Fruit fly (Drosophila melanogaster) whole organism, adult: Measurements from ENCODE around the gene CG11811.

Source experiments
- CG12768 ChIP-seq: fragments of 200-800 bp; sonication (Bioruptor generic); optimal IDR thresholded peaks from 2 replicates; lab custom pipeline; 2017; ENCODE audit warnings: missing biosample characterization, missing genetic modification characterization, mild to moderate bottlenecking, moderate library complexity, missing genetic modification reagents
- CG14711 ChIP-seq: fragments of 200-800 bp; sonication (Bioruptor generic); optimal IDR thresholded peaks from 2 replicates; lab custom pipeline; 2018; ENCODE audit warnings: missing biosample characterization, mild to moderate bottlenecking, missing genetic modification characterization, moderate library complexity
- CG1620 ChIP-seq: fragments of 200-800 bp; sonication (Bioruptor generic); optimal IDR thresholded peaks from 2 replicates; lab custom pipeline; 2016; ENCODE audit warnings: missing biosample characterization, missing genetic modification characterization
- CG5204 ChIP-seq: fragments of 200-800 bp; sonication (Bioruptor generic); optimal IDR thresholded peaks from 2 replicates; lab custom pipeline; 2016; ENCODE audit warnings: missing biosample characterization, missing genetic modification characterization
- CG7045 ChIP-seq: fragments of 200-800 bp; sonication (Bioruptor generic); optimal IDR thresholded peaks from 2 replicates; lab custom pipeline; 2017; ENCODE audit warnings: missing biosample characterization, mild to moderate bottlenecking, missing genetic modification characterization
- CG7101 ChIP-seq: fragments of 200-800 bp; sonication (Bioruptor generic); optimal IDR thresholded peaks from 2 replicates; lab custom pipeline; 2018; ENCODE audit warnings: missing biosample characterization, mild to moderate bottlenecking, missing genetic modification characterization, moderate library complexity
- Mnt ChIP-seq: fragments of 200-800 bp; sonication (Bioruptor generic); optimal IDR thresholded peaks from 2 replicates; lab custom pipeline; 2016; ENCODE audit warnings: missing biosample characterization, mild to moderate bottlenecking, missing genetic modification characterization
- bab1 ChIP-seq: fragments of 200-800 bp; sonication (Bioruptor generic); optimal IDR thresholded peaks from 3 replicates; lab custom pipeline; 2019; ENCODE audit warnings: missing biosample characterization, mild to moderate bottlenecking, missing genetic modification characterization, moderate library complexity
- cic ChIP-seq: fragments of 200-800 bp; sonication (Bioruptor generic); optimal IDR thresholded peaks from 2 replicates; lab custom pipeline; 2017; ENCODE audit warnings: missing biosample characterization, mild to moderate bottlenecking, missing genetic modification characterization, moderate library complexity
- cnc ChIP-seq, 2 experiments: fragments of >200 bp; optimal IDR thresholded peaks; 2 replicates each; lab custom pipeline; 2017
- kay ChIP-seq: fragments of 200-800 bp; sonication (Bioruptor generic); peaks from one replicate; lab custom pipeline; 2016; ENCODE audit warnings: missing biosample characterization, missing genetic modification characterization, borderline replicate concordance
- pad ChIP-seq: fragments of 200-800 bp; sonication (Bioruptor generic); optimal IDR thresholded peaks from 3 replicates; lab custom pipeline; 2017; ENCODE audit warnings: missing biosample characterization, missing genetic modification characterization, mild to moderate bottlenecking, moderate library complexity, missing genetic modification reagents
- toe ChIP-seq: fragments of 200-800 bp; sonication (Bioruptor generic); optimal IDR thresholded peaks from 2 replicates; lab custom pipeline; 2016; ENCODE audit warnings: missing biosample characterization, missing genetic modification characterization

DNA sequence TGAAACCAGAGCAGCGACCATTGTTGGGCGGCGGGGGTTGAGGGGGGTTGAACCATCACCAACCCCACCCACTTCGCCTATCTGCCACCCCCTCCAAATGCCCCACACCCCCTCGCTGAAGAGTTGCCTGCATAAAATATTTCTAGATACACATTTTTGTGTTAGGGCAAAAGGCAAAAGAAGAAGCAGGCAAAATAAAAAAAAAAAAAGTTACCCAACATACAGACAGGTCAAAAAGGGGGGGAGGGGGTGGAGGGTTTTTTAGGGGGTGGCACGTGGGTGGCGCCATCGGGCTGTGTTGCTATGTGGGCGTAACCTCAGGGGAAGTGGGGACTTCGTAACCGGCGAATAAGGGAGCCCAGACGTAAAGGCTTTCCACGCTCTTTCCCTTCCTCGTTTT, 18.3 kb upstream of the CG11811 start:
- TF ChIP-seq cic (GFP tag; lab: Kevin White, UChicago) (no peak), Mnt (GFP tag; lab: Kevin White, UChicago) (no peak), cnc (optimal IDR thresholded peaks at IDR 0.05; lab: Kevin White, UChicago) (no peak), toe (no peak), CG7045 (no peak), CG7101 (tag; lab: Kevin White, UChicago) (no peak), kay (no peak), CG14711 (tag; lab: Kevin White, UChicago) (no peak), bab1 (GFP tag; lab: Kevin White, UChicago) (no peak), CG1620 (no peak), CG5204 (no peak), CG12768 (GFP tag; lab: Kevin White, UChicago) (no peak), pad (GFP tag; lab: Kevin White, UChicago) (no peak)
